Worm (Caenorhabditis elegans) whole organism, L4/young adult: Measurements from ENCODE around the gene srh-223.

Experiments used
- W03F9.2 ChIP-seq: fragments of 150-350 bp; optimal IDR thresholded peaks from 2 replicates; lab custom pipeline; 2014; ENCODE audit warnings: missing biosample characterization, missing genetic modification characterization
- dao-5 ChIP-seq: sonication (generic microtip); optimal IDR thresholded peaks from 2 replicates; lab custom pipeline; 2016; ENCODE audit warnings: missing genotype, missing genetic modification characterization, moderate library complexity, missing compliant biosample characterization
- him-1 ChIP-seq: sonication (generic microtip); optimal IDR thresholded peaks from 2 replicates; lab custom pipeline; 2016; ENCODE audit warnings: missing genotype, missing genetic modification reagents, missing genetic modification characterization, missing compliant biosample characterization

ce11 chrIV:3999662-4000061 lies 18.0 kb downstream of the srh-223 start:
- TF ChIP-seq him-1 (tag; lab: Kevin White, UChicago) (no peak), W03F9.2 (tag; lab: Kevin White, UChicago) (no peak), dao-5 (tag; lab: Kevin White, UChicago) (no peak)
